Fruit fly (Drosophila melanogaster) whole organism, embryonic: ENCODE data around the gene ago.

Source experiments
- Adf1 ChIP-seq: fragments of 200-800 bp; sonication (Bioruptor generic); IDR thresholded peaks from 2 replicates; pipeline ENCODE4 v1.3.6; 2022; ENCODE audit warnings: missing biosample characterization, missing genetic modification characterization
- Atf6 ChIP-seq: fragments of 200-800 bp; sonication (Bioruptor generic); IDR thresholded peaks from 2 replicates; pipeline ENCODE4 v1.3.6; 2022; ENCODE audit warnings: missing biosample characterization, missing genetic modification characterization
- B-H1 ChIP-seq: fragments of 200-800 bp; sonication (Bioruptor generic); IDR thresholded peaks from 3 replicates; pipeline ENCODE4 v1.3.6; 2022; ENCODE audit warnings: missing biosample characterization, missing genetic modification characterization
- Bdp1 ChIP-seq: fragments of 200-800 bp; sonication (Bioruptor generic); optimal IDR thresholded peaks from 3 replicates; lab custom pipeline; 2016; ENCODE audit warnings: missing biosample characterization, missing genetic modification characterization
- CG10462 ChIP-seq: fragments of 200-800 bp; sonication (Bioruptor generic); optimal IDR thresholded peaks from 2 replicates; lab custom pipeline; 2016; ENCODE audit warnings: missing biosample characterization, missing genetic modification characterization
- CG13287 ChIP-seq: fragments of 200-800 bp; sonication (Bioruptor generic); IDR thresholded peaks from 2 replicates; pipeline ENCODE4 v1.3.6; 2022; ENCODE audit warnings: missing biosample characterization, missing genetic modification characterization; ENCODE audit not compliant: partially characterized antibody
- CG17385 ChIP-seq: fragments of 200-800 bp; sonication (Bioruptor generic); optimal IDR thresholded peaks from 3 replicates; lab custom pipeline; 2018; ENCODE audit warnings: missing biosample characterization, mild to moderate bottlenecking, missing genetic modification characterization
- CG18011 ChIP-seq: fragments of 200-800 bp; sonication (Bioruptor generic); optimal IDR thresholded peaks from 2 replicates; lab custom pipeline; 2017; ENCODE audit warnings: missing biosample characterization, missing genetic modification characterization, mild to moderate bottlenecking, moderate library complexity, missing genotype
- CG2199 ChIP-seq: fragments of 200-800 bp; sonication (Bioruptor generic); IDR thresholded peaks from 3 replicates; pipeline ENCODE4 v1.3.6; 2022; ENCODE audit warnings: missing biosample characterization, missing genetic modification characterization
- CG3163 ChIP-seq: fragments of 200-800 bp; sonication (Bioruptor generic); optimal IDR thresholded peaks from 3 replicates; lab custom pipeline; 2016; ENCODE audit warnings: missing biosample characterization, missing genetic modification characterization
- CG33557 ChIP-seq: fragments of 200-800 bp; sonication (Bioruptor generic); optimal IDR thresholded peaks from 2 replicates; lab custom pipeline; 2019; ENCODE audit warnings: missing biosample characterization, mild to moderate bottlenecking, missing genetic modification characterization, moderate library complexity
- CG34376 ChIP-seq: fragments of 200-800 bp; sonication (Bioruptor generic); optimal IDR thresholded peaks from 2 replicates; lab custom pipeline; 2018; ENCODE audit warnings: missing biosample characterization, mild to moderate bottlenecking, missing genetic modification characterization
- CG5245 ChIP-seq: fragments of 200-800 bp; sonication (Bioruptor generic); optimal IDR thresholded peaks from 3 replicates; lab custom pipeline; 2016; ENCODE audit warnings: missing biosample characterization, missing genetic modification characterization
- CG6683 ChIP-seq: fragments of 200-800 bp; sonication (Bioruptor generic); optimal IDR thresholded peaks from 2 replicates; lab custom pipeline; 2017; ENCODE audit warnings: missing biosample characterization, mild to moderate bottlenecking, missing genetic modification characterization, missing genetic modification reagents
- CG6854 ChIP-seq: fragments of 200-800 bp; sonication (Bioruptor generic); optimal IDR thresholded peaks from 3 replicates; lab custom pipeline; 2017; ENCODE audit warnings: missing biosample characterization, mild to moderate bottlenecking, missing genetic modification characterization
- CG8290 ChIP-seq, 3 experiments: fragments of 200-800 bp; sonication (Bioruptor generic); optimal IDR thresholded peaks; 2 replicates each; lab custom pipeline; 2016 to 2019; ENCODE audit warnings: missing biosample characterization in 3 of 3, missing genetic modification characterization in 3 of 3, mild to moderate bottlenecking in 2 of 3, moderate library complexity in 1 of 3
- CkIIα-i1 ChIP-seq: fragments of 200-800 bp; sonication (Bioruptor generic); IDR thresholded peaks from 2 replicates; pipeline ENCODE4 v1.3.6; 2022; ENCODE audit warnings: missing biosample characterization, missing genetic modification characterization
- Deaf1 ChIP-seq: fragments of 200-800 bp; optimal IDR thresholded peaks from 3 replicates; lab custom pipeline; 2019; ENCODE audit warnings: missing biosample characterization, mild to moderate bottlenecking, missing genetic modification characterization, moderate library complexity
- HmgD ChIP-seq: fragments of 200-800 bp; sonication (Bioruptor generic); optimal IDR thresholded peaks from 3 replicates; lab custom pipeline; 2016; ENCODE audit warnings: missing biosample characterization, missing genetic modification characterization
- Hr78 ChIP-seq, 2 experiments: fragments of 200-800 bp in 1 of 2; fragments of >200 bp in 1 of 2; sonication (Bioruptor generic) in 1 of 2; optimal IDR thresholded peaks; 2 replicates each; lab custom pipeline; 2017 to 2019; ENCODE audit warnings: missing biosample characterization in 2 of 2, missing genetic modification characterization in 2 of 2, mild to moderate bottlenecking in 1 of 2, moderate library complexity in 1 of 2
- Lhr ChIP-seq: fragments of 200-800 bp; sonication (Bioruptor generic); optimal IDR thresholded peaks from 3 replicates; lab custom pipeline; 2017; ENCODE audit warnings: mild to moderate bottlenecking, missing biosample characterization, missing genetic modification reagents, missing genetic modification characterization
- Med ChIP-seq: fragments of 200-800 bp; sonication (Bioruptor generic); peaks from one replicate; lab custom pipeline; 2016; ENCODE audit warnings: missing biosample characterization, missing genetic modification characterization, mild to moderate bottlenecking, inconsistent platforms, moderate library complexity
- Optix ChIP-seq: fragments of 200-800 bp; sonication (Bioruptor generic); IDR thresholded peaks from 3 replicates; pipeline ENCODE4 v1.3.6; 2022; ENCODE audit warnings: missing biosample characterization, missing genetic modification characterization
- Sry-δ ChIP-seq: fragments of 200-800 bp; sonication (Bioruptor generic); optimal IDR thresholded peaks from 2 replicates; lab custom pipeline; 2016; ENCODE audit warnings: missing biosample characterization, missing genetic modification characterization
- az2 ChIP-seq: fragments of 200-800 bp; sonication (Bioruptor generic); optimal IDR thresholded peaks from 3 replicates; lab custom pipeline; 2016; ENCODE audit warnings: missing biosample characterization, missing genetic modification characterization
- caup ChIP-seq: fragments of 200-800 bp; sonication (Bioruptor generic); optimal IDR thresholded peaks from 3 replicates; lab custom pipeline; 2017; ENCODE audit warnings: missing biosample characterization, mild to moderate bottlenecking, missing genetic modification characterization, moderate library complexity; ENCODE audit not compliant: severe bottlenecking
- chinmo ChIP-seq: fragments of 200-800 bp; sonication (Bioruptor generic); IDR thresholded peaks from 4 replicates; pipeline ENCODE4 v1.3.6; 2022; ENCODE audit warnings: missing biosample characterization, missing genetic modification characterization; ENCODE audit not compliant: partially characterized antibody
- chn ChIP-seq: fragments of 200-800 bp; sonication (Bioruptor generic); optimal IDR thresholded peaks from 2 replicates; lab custom pipeline; 2016; ENCODE audit warnings: missing biosample characterization, missing genetic modification characterization
- crol ChIP-seq: fragments of 200-800 bp; sonication (Bioruptor generic); IDR thresholded peaks from 2 replicates; pipeline ENCODE4 v1.3.6; 2022; ENCODE audit warnings: missing biosample characterization, missing genetic modification characterization
- dimm ChIP-seq: fragments of 200-800 bp; sonication (Bioruptor generic); IDR thresholded peaks from 2 replicates; pipeline ENCODE4 v1.3.6; 2022; ENCODE audit warnings: missing biosample characterization, missing genetic modification characterization
- dpn ChIP-seq, 2 experiments: fragments of 200-800 bp; sonication (Bioruptor generic); optimal IDR thresholded peaks; 3 replicates each; lab custom pipeline; 2016; ENCODE audit warnings: missing biosample characterization in 2 of 2, missing genetic modification characterization in 2 of 2
- fru ChIP-seq: fragments of >200 bp; optimal IDR thresholded peaks from 2 replicates; lab custom pipeline; 2017
- gsb ChIP-seq: fragments of 200-800 bp; sonication (Bioruptor generic); IDR thresholded peaks from 2 replicates; pipeline ENCODE4 v1.3.6; 2022; ENCODE audit warnings: missing biosample characterization, missing genetic modification characterization
- gsb-n ChIP-seq: fragments of 200-800 bp; sonication (Bioruptor generic); optimal IDR thresholded peaks from 3 replicates; lab custom pipeline; 2018; ENCODE audit warnings: missing biosample characterization, mild to moderate bottlenecking, missing genetic modification characterization
- kni ChIP-seq: fragments of 200-800 bp; sonication (Bioruptor generic); optimal IDR thresholded peaks from 3 replicates; lab custom pipeline; 2017; ENCODE audit warnings: mild to moderate bottlenecking, missing biosample characterization, missing genetic modification reagents, missing genetic modification characterization
- nom ChIP-seq: fragments of 200-800 bp; sonication (Bioruptor generic); optimal IDR thresholded peaks from 2 replicates; lab custom pipeline; 2017; ENCODE audit warnings: missing biosample characterization, missing genetic modification characterization, mild to moderate bottlenecking, moderate library complexity, missing genetic modification reagents
- onecut ChIP-seq: fragments of 200-800 bp; sonication (Bioruptor generic); IDR thresholded peaks from 2 replicates; pipeline ENCODE4 v1.3.6; 2022; ENCODE audit warnings: missing biosample characterization, missing genetic modification characterization
- repo ChIP-seq: fragments of 200-800 bp; sonication (Bioruptor generic); optimal IDR thresholded peaks from 2 replicates; lab custom pipeline; 2016; ENCODE audit warnings: missing biosample characterization, missing genetic modification characterization
- rib ChIP-seq: fragments of 200-800 bp; sonication (Bioruptor generic); IDR thresholded peaks from 2 replicates; pipeline ENCODE4 v1.3.6; 2022; ENCODE audit warnings: missing biosample characterization, missing genetic modification characterization
- sd ChIP-seq: fragments of 200-800 bp; sonication (Bioruptor generic); optimal IDR thresholded peaks from 3 replicates; lab custom pipeline; 2018; ENCODE audit warnings: missing biosample characterization, mild to moderate bottlenecking, missing genetic modification characterization, moderate library complexity
- sr ChIP-seq: fragments of 200-800 bp; sonication (Bioruptor generic); IDR thresholded peaks from 3 replicates; pipeline ENCODE4 v1.3.6; 2022; ENCODE audit warnings: missing biosample characterization, missing genetic modification characterization
- sug ChIP-seq: fragments of 200-800 bp; optimal IDR thresholded peaks from 2 replicates; lab custom pipeline; 2019; ENCODE audit warnings: missing biosample characterization, mild to moderate bottlenecking, missing genetic modification characterization, moderate library complexity
- twi ChIP-seq: fragments of 200-800 bp; optimal IDR thresholded peaks from 2 replicates; lab custom pipeline; 2019; ENCODE audit warnings: missing biosample characterization, mild to moderate bottlenecking, missing genetic modification characterization, moderate library complexity
- vnd ChIP-seq: fragments of 200-800 bp; sonication (Bioruptor generic); IDR thresholded peaks from 3 replicates; pipeline ENCODE4 v1.3.6; 2022; ENCODE audit warnings: missing biosample characterization, missing genetic modification characterization; ENCODE audit not compliant: partially characterized antibody
- vvl ChIP-seq: fragments of 200-800 bp; sonication (Bioruptor generic); IDR thresholded peaks from 2 replicates; pipeline ENCODE4 v1.3.6; 2022; ENCODE audit warnings: missing biosample characterization, missing genetic modification characterization
- zen2 ChIP-seq: fragments of 200-800 bp; sonication (Bioruptor generic); IDR thresholded peaks from 3 replicates; pipeline ENCODE4 v1.3.6; 2022; ENCODE audit warnings: missing biosample characterization, missing genetic modification characterization; ENCODE audit not compliant: partially characterized antibody
- zf30C ChIP-seq: fragments of 200-800 bp; sonication (Bioruptor generic); optimal IDR thresholded peaks from 3 replicates; lab custom pipeline; 2018; ENCODE audit warnings: missing biosample characterization, mild to moderate bottlenecking, missing genetic modification characterization
- zfh2 ChIP-seq: fragments of 200-800 bp; sonication (Bioruptor generic); optimal IDR thresholded peaks from 2 replicates; lab custom pipeline; 2016; ENCODE audit warnings: missing biosample characterization, missing genetic modification characterization

The ago gene

DNA sequence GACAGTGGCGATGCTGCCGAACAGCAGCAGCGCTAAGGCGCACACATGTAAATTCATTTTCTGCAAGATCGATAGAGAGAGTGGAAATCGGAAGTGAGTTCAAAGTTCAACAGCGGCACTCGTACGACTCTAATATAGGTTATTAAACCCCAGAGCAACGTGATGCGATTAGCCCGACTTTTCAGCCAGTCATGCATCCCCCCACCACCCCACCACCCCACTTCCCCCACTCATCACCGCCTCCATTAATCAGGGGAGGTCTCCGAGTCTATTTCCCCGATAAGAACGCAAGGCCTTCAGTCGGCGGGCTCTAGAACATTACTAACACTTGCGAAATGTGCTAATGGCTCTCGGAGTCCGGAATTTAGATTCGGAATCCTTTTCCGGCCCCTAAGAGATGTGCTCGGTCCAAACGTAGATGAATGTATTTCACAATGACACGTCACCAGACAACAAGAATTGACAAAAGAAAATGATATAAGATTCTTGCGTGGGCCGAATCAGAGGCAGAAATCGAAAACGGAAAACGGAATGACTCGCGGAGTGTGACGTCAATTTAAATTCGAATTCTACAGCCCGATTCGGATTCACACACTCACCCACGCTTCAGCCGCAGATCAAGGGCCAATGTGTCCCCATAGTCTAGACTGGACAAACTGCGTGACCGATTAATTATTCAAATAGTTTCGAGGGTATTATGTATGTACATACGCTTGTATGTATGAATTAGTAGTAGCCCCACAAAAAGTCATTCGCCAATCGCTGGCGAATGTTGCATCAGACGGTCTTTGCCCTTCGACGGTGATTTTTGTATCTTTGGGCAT, 28.2 kb downstream of the ago start:
- TF ChIP-seq gsb-n (tag; lab: Kevin White, UChicago): no peak
- TF ChIP-seq chn (GFP tag; lab: Kevin White, UChicago): no peak
- no peak for TF ChIP-seq HmgD (GFP tag; lab: Kevin White, UChicago)
- TF ChIP-seq CG13287 (GFP tag; lab: Robert Waterston, UW): 0 out of 2 replicates have a peak, but pooled peaks have one; percentile 5
- TF ChIP-seq rib (GFP tag; lab: Robert Waterston, UW): no peak
- peak; percentile 75 for TF ChIP-seq sd (tag; lab: Kevin White, UChicago)
- TF ChIP-seq Bdp1 (GFP tag; lab: Kevin White, UChicago): no peak
- TF ChIP-seq CG10462: no peak
- no peak for TF ChIP-seq dpn (GFP tag; optimal IDR thresholded peaks at IDR 0.05; lab: Kevin White, UChicago)
- TF ChIP-seq repo (GFP tag; lab: Kevin White, UChicago): no peak
- TF ChIP-seq Sry-δ (GFP tag; lab: Kevin White, UChicago): no peak
- TF ChIP-seq Adf1 (GFP tag; lab: Robert Waterston, UW): no peak
- no peak for TF ChIP-seq Atf6 (GFP tag; lab: Robert Waterston, UW)
- 0 out of 2 replicates have a peak, but pooled peaks have one; percentile 7 for TF ChIP-seq vvl (GFP tag; lab: Robert Waterston, UW)
- TF ChIP-seq CG6683: no peak
- TF ChIP-seq CG5245 (GFP tag; lab: Kevin White, UChicago): no peak
- no peak for TF ChIP-seq zfh2
- TF ChIP-seq vnd (GFP tag; lab: Robert Waterston, UW): no peak
- TF ChIP-seq Optix: no peak
- TF ChIP-seq CG3163 (GFP tag; lab: Kevin White, UChicago): no peak
- no peak for TF ChIP-seq CG6854 (GFP tag; lab: Kevin White, UChicago)
- no peak for TF ChIP-seq B-H1 (GFP tag; lab: Robert Waterston, UW)
- peak; percentile 20 for TF ChIP-seq Deaf1 (tag; lab: Kevin White, UChicago)
- peak; percentile 72 for TF ChIP-seq sug
- no peak for TF ChIP-seq Lhr (GFP tag; lab: Kevin White, UChicago)
- no peak for TF ChIP-seq onecut
- TF ChIP-seq zen2 (GFP tag; lab: Robert Waterston, UW): no peak
- no peak for TF ChIP-seq twi
- no peak for TF ChIP-seq CG33557 (GFP tag; lab: Kevin White, UChicago)
- peak; percentile 67 for TF ChIP-seq CG34376 (GFP tag; lab: Kevin White, UChicago)
- TF ChIP-seq kni (GFP tag; lab: Kevin White, UChicago): peak; percentile 7
- peak; percentile 82; the same call in 2 of the 3 replicates for TF ChIP-seq sr
- no peak for TF ChIP-seq CkIIα-i1 (GFP tag; lab: Robert Waterston, UW)
- no peak for TF ChIP-seq caup (GFP tag; lab: Kevin White, UChicago)
- no peak for TF ChIP-seq fru (lab: Kevin White, UChicago)
- TF ChIP-seq nom (GFP tag; lab: Kevin White, UChicago): peak; percentile 32
- no peak for TF ChIP-seq az2 (GFP tag; lab: Kevin White, UChicago)
- TF ChIP-seq CG2199 (GFP tag; lab: Robert Waterston, UW): no peak
- 0 out of 4 replicates have a peak, but pooled peaks have one; percentile 42 for TF ChIP-seq chinmo (GFP tag; lab: Robert Waterston, UW)
- TF ChIP-seq Hr78 (GFP tag; optimal IDR thresholded peaks at IDR 0.05; lab: Kevin White, UChicago): peak in 1 of 2 experiments; percentile 82
- TF ChIP-seq Med (GFP tag; lab: Kevin White, UChicago): peak; percentile 70
- TF ChIP-seq CG17385 (GFP tag; lab: Kevin White, UChicago): no peak
- no peak for TF ChIP-seq zf30C
- TF ChIP-seq crol (GFP tag; lab: Robert Waterston, UW): peak; percentile 90
- no peak for TF ChIP-seq CG18011 (GFP tag; lab: Kevin White, UChicago)
- no peak for TF ChIP-seq dimm
- TF ChIP-seq gsb: no peak
- TF ChIP-seq CG8290 (GFP tag; optimal IDR thresholded peaks at IDR 0.05; lab: Kevin White, UChicago): no peak
- peak in 1 of 2 experiments; percentile 8 for TF ChIP-seq CG8290 (tag; optimal IDR thresholded peaks at IDR 0.05; lab: Kevin White, UChicago)
